Worm (Caenorhabditis elegans) whole organism, L3 larva: Measurements from ENCODE around the gene aakg-5.
A peak's percentile ranks its signal among the peaks of the same experiment; 100 is the strongest.

Experiments used
- ZK546.5 ChIP-seq: sonication (generic microtip); optimal IDR thresholded peaks from 2 replicates; lab custom pipeline; 2017; ENCODE audit warnings: missing biosample characterization, missing genetic modification characterization
- elt-1 ChIP-seq: fragments of 150-350 bp; optimal IDR thresholded peaks from 2 replicates; lab custom pipeline; 2014; ENCODE audit warnings: missing biosample characterization, missing genetic modification characterization
- nhr-12 ChIP-seq: fragments of 150-350 bp; optimal IDR thresholded peaks from 2 replicates; lab custom pipeline; 2014; ENCODE audit warnings: missing biosample characterization, missing genetic modification characterization
- pqm-1 ChIP-seq: fragments of 150-350 bp; optimal IDR thresholded peaks from 2 replicates; lab custom pipeline; 2017; ENCODE audit warnings: missing biosample characterization, missing genetic modification characterization, inconsistent platforms
- snpc-4 ChIP-seq: fragments of 150-350 bp; optimal IDR thresholded peaks from 2 replicates; lab custom pipeline; 2014; ENCODE audit warnings: missing biosample characterization, missing genetic modification characterization
- ztf-11 ChIP-seq: fragments of 150-350 bp; optimal IDR thresholded peaks from 2 replicates; lab custom pipeline; 2014; ENCODE audit warnings: missing biosample characterization, missing genetic modification characterization
- ztf-4 ChIP-seq: fragments of 150-350 bp; optimal IDR thresholded peaks from 2 replicates; lab custom pipeline; 2014; ENCODE audit warnings: missing biosample characterization, missing genetic modification characterization

DNA sequence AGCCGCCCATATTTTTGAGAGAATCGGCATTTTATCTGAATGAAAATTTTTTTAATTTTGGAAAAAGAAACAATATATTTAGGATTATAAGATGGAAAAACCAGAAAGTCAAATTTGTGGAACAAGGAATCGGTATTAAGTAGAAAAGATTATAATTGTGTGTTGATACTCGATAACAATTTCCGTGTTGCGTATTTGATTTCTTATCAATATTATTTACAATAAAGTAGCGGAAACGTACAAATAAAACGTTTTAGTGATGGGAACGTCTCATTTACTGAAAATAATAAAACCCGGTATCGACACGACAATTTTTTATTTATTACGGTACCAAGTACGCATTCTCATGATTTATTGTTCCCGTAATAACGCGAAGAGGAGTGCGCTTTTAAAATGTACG is 38.1 kb downstream of the aakg-5 start, which contains the start of gene C05C10.3:
- TF ChIP-seq pqm-1 (peak; percentile 75), ztf-4 (tag; lab: Kevin White, UChicago) (no peak), nhr-12 (no peak), elt-1 (tag; lab: Kevin White, UChicago) (no peak), ztf-11 (tag; lab: Kevin White, UChicago) (no peak), snpc-4 (no peak), ZK546.5 (tag; lab: Kevin White, UChicago) (no peak)
